Worm (Caenorhabditis elegans): Measurements from ENCODE around the gene srxa-8.

DNA sequence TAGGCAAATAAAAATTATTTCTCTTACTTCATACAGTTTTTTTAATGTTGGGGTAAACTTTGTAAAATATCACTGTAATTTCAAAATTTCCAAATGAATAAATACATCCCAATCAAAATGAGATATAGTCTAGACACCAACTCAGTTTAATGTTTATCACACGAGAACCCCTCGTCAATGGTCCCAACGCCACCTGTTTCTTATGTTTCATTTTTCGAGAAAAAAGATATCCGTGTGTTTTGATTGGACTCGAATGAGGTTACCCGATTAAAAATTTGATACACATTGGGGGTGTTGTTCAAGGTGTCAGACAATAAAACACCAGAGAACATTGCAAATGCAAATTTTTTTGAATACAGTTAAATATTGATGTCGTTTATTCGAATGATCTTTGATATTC lies 8.9 kb upstream of the srxa-8 start:
- TF ChIP-seq sea-1 (GFP tag; conservative IDR thresholded peaks at IDR 0.05) (no peak), hmbx-1 (tag; optimal IDR thresholded peaks at IDR 0.05) (no peak)

Measured in whole organism, early embryonic.